Fruit fly (Drosophila melanogaster) whole organism, larva: ENCODE data around the gene CG14302.

Experiments used
- noc ChIP-seq: fragments of 200-800 bp; sonication (Bioruptor generic); optimal IDR thresholded peaks from 3 replicates; lab custom pipeline; 2019; ENCODE audit warnings: missing biosample characterization, mild to moderate bottlenecking, missing genetic modification characterization, moderate library complexity

The CG14302 gene

DNA sequence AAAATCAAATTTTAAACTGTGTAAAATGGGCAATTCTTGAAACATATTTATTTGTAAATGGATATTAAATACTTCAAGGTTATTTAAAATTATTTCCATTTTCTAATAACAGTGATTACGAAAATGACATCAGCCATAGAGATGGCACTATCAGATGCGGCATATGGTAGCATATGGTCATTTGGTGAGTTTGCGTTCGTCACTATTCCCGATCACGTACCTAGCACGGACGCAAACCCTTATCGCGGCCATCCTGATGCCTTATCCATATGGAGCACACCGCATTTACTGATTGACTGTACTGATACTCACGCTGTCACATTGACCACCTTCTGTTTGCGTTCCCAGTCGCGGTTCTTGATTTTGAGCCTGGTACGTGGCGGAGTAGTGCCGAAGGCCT is 5.6 kb downstream of the CG14302 start:
- TF ChIP-seq noc (tag; lab: Kevin White, UChicago): no peak

dm6 chr3R:18738705-18739434 is 6.4 kb downstream of the CG14302 start:
- no peak for TF ChIP-seq noc (tag; lab: Kevin White, UChicago)

DNA sequence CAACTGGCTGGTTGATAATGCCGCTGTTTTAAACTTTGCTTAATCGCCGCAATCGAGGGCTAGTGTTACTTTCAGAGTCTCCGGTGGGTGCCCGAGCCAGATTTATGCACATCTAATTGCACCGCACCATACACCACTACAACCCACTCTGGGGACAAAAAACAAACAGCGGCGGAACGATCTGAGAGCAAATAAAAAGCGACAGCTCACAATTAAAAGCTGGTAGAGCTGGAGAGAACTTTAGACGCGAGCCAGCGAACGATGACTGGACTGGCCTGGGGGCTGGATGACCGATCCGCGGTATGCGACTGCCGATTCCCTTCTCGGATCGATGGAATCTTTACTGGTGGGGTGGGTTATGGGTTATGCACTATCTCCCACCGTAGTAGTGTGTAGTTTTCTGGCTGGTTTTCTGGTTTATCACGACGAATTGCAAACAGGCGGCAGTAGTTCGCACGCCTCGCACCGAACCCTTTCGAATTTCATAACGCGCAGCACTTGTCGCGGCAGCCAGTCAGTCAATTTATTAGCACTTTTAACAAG is 7.0 kb downstream of the CG14302 start:
- TF ChIP-seq noc (tag; lab: Kevin White, UChicago): no peak

dm6 chr3R:18739978-18740954 is 7.8 kb downstream of the CG14302 start:
- peak; percentile 63 for TF ChIP-seq noc (tag; lab: Kevin White, UChicago)

dm6 chr3R:18741027-18741843 is 8.8 kb downstream of the CG14302 start:
- TF ChIP-seq noc (tag; lab: Kevin White, UChicago): peak; percentile 99

- no peak for TF ChIP-seq noc (tag; lab: Kevin White, UChicago)
These were observed 9.3 kb downstream of the CG14302 start for dm6 chr3R:18741844-18742187.

dm6 chr3R:18742358-18743269 is 10.1 kb downstream of the CG14302 start:
- no peak for TF ChIP-seq noc (tag; lab: Kevin White, UChicago)

- peak; percentile 62 for TF ChIP-seq noc (tag; lab: Kevin White, UChicago)
These were observed 10.9 kb downstream of the CG14302 start, which contains the start of gene Mekk1 for dm6 chr3R:18743270-18743922. Gene Mekk1, minus strand, starts transcription at chr3R:18743594.

dm6 chr3R:18745961-18746468 is 13.5 kb downstream of the CG14302 start, which contains the start of the genes PGS1 and gwl:
Gene PGS1, minus strand, starts transcription at chr3R:18746041.
Gene gwl, plus strand, starts transcription at chr3R:18746370.
- TF ChIP-seq noc (tag; lab: Kevin White, UChicago): no peak

DNA sequence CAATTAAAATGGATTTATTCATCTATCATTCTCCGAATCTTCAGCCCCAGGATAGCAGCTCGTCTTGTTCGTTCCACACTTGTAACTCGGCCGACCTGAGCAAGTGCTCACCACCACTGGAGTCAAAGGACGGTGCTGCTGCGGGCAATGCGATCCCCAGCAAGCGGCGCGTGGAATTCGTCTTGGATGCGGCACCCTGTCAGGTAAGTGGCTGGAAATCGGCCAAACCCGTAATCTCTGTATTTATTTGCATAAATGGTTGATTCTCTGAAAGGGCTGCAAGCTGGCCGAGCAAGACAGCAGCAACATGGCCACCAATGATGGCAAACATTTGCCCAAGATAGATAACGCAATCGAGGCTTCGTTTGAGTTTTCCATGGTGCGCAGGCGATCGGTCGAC is 15.6 kb downstream of the CG14302 start:
- no peak for TF ChIP-seq noc (tag; lab: Kevin White, UChicago)

DNA sequence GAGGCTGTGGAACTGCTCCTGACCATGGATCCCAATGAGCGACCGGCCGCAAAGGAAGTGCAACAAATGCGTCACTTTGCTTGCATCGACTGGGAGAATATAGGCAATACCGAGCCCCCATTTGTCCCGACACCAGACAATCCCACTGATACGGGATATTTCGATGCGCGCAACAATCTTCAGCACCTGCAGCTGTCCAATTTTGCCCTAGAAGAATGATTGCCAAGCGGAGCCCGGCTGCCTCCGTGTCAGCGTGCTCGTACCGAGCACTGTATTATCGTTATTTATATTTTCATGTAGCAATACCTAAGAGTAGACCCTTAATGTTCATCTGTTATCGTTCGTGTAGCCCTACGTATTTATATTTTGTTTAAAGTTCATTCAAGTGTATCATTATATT is 17.3 kb downstream of the CG14302 start:
- TF ChIP-seq noc (tag; lab: Kevin White, UChicago): no peak

dm6 chr3R:18758548-18759257 is 26.2 kb downstream of the CG14302 start, which contains the start of gene Epg5:
Gene Epg5, minus strand, starts transcription at chr3R:18758873.
- no peak for TF ChIP-seq noc (tag; lab: Kevin White, UChicago)
